Fruit fly (Drosophila melanogaster): ENCODE data around the gene Cap-D3.

The Cap-D3 gene

DNA sequence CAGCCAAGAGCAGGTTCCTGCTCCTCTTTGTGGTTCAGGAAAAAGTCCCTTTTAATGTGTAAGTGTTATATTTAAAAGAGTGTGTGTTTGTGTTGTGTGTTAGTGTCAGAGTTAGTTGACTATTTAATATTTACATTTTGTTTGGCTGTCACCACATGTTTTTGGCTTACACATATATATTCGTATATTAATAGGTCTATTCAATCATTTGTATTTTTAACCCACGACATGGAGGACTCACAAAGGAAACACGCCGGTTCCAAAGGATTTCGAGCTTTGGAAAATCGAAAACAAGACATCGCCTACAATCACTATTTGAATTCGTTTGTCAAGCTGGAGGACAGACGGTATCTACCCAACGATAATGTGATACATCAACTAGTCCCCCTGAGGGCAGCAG, 28.0 kb downstream of the Cap-D3 start, which contains the start of the genes CG14013 and CG14017:
Gene CG14013, minus strand, starts transcription at position 101 of the 400 bp plus-strand sequence.
Gene CG14017, plus strand, starts transcription at position 148 of the 400 bp plus-strand sequence.
- TF ChIP-seq CG12768 (GFP tag; optimal IDR thresholded peaks at IDR 0.05), result no peak
- no peak for TF ChIP-seq cic (GFP tag; optimal IDR thresholded peaks at IDR 0.05)

DNA sequence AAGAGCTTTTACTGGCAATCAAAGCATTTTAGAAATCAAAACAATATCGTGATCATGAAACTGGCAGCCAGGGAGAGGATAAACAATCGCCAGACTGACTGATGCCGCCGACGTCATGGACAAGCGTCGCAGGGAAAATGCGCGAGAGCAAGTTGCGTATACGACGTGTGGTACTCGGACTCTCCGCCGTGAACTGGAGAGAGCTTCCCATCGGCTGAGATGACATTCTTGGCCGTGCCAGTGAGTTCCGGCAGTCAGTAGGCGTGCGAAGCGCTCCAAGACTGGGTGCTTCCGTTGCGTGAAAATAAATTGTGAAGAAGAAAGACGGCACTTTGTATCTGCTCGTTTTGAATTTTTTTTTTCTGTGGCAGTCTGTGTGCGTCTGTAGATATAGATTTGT, 29.1 kb downstream of the Cap-D3 start, which contains the start of gene GluRIIA:
Gene GluRIIA, plus strand, starts transcription at position 255 of the 400 bp plus-strand sequence.
- TF ChIP-seq ovo (GFP tag; optimal IDR thresholded peaks at IDR 0.05) (no peak), CG7045 (GFP tag; optimal IDR thresholded peaks at IDR 0.05) (no peak)

DNA sequence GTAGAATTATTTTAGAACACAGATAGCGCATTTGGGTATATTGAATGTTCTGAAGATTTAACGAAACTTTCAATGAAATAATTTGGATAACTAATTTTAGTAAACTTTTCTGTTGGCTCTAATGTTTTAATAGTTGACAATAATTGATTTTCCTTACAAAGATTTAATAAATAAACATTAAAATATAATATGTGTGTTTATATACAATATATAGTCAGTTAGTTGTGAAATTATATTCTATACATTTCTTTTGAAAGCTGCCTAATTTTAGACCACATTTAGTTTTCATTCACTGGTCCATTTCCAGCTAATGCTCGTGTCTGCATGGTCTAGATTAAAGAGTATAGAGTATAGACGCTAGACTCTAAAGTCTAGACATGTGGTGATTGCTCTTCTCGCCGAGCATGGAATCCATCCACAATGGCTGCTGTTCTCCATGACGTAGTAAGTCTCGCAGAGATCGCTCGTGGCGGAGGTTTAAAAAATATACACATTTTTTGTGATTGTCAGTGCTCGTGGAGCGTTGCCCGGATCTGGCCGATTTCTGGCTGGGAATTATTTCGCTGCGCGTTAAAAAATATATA, 33.2 kb downstream of the Cap-D3 start, which contains the start of gene GluRIIB:
Gene GluRIIB, plus strand, starts transcription at position 534 of the 584 bp plus-strand sequence.
- TF ChIP-seq Hr96 (GFP tag; optimal IDR thresholded peaks at IDR 0.05) (no peak), CG7101 (tag; optimal IDR thresholded peaks at IDR 0.05) (no peak), Clk (GFP tag; optimal IDR thresholded peaks at IDR 0.05) (no peak), ovo (GFP tag; optimal IDR thresholded peaks at IDR 0.05) (no peak), CG12768 (GFP tag; optimal IDR thresholded peaks at IDR 0.05) (no peak), CG11617 (GFP tag; optimal IDR thresholded peaks at IDR 0.05) (no peak), cnc (optimal IDR thresholded peaks at IDR 0.05) (no peak), bab1 (GFP tag; optimal IDR thresholded peaks at IDR 0.05) (no peak), toe (GFP tag; optimal IDR thresholded peaks at IDR 0.05) (no peak), kay (GFP tag; ENCODE audit: borderline replicate concordance) (no peak), CG7045 (GFP tag; optimal IDR thresholded peaks at IDR 0.05) (no peak), Crg-1 (GFP tag; optimal IDR thresholded peaks at IDR 0.05) (no peak), CG33017 (tag; optimal IDR thresholded peaks at IDR 0.05) (no peak), pad (GFP tag; optimal IDR thresholded peaks at IDR 0.05) (no peak), Mnt (GFP tag; optimal IDR thresholded peaks at IDR 0.05) (no peak), CG14711 (tag; optimal IDR thresholded peaks at IDR 0.05) (no peak), cic (GFP tag; optimal IDR thresholded peaks at IDR 0.05) (no peak), CG5204 (GFP tag; optimal IDR thresholded peaks at IDR 0.05) (no peak)

DNA sequence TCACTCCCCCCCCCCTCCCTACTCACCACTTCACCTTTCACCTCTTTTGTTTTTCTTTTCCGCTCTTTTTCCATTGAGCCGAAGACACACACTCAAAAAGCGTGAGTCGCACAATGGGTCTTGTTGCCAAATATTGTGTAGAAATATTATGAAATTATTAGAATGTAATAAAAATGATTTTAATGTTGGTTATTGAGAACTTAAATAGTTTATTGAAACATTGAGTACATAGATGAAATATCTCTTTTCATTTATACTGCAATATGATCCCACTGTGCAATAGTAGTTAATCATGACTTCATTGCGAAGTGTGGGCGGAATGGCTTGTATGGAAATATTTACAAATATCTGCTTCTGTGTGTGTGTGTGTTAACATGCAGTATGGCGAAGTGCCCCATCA, 41.4 kb downstream of the Cap-D3 start:
- TF ChIP-seq CG5204 (GFP tag; optimal IDR thresholded peaks at IDR 0.05), result no peak
- peak; percentile 11 for TF ChIP-seq CG14711 (tag; optimal IDR thresholded peaks at IDR 0.05)
- TF ChIP-seq ovo (GFP tag; optimal IDR thresholded peaks at IDR 0.05), result no peak
- TF ChIP-seq Hr96 (GFP tag; optimal IDR thresholded peaks at IDR 0.05), result no peak
- TF ChIP-seq toe (GFP tag; optimal IDR thresholded peaks at IDR 0.05), result no peak
- no peak for TF ChIP-seq tj (GFP tag; optimal IDR thresholded peaks at IDR 0.05)

DNA sequence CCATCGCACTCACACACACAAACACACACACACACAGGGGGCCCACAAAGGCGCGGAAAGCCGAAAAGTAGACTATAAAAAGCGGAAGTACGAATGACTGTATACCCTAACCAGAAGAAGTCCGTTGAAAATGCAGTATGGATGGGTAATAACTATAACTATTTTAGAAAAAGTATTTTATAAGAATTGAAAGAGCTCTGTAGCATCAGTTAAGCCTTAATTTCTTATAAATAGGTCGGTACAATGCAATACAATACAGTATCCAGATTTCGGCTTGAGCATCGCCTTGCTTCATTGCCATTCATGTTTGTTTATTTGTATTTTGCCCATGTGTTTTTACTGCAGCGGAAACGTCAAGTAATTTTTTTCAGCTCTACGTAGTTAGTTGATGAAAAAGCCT, 43.8 kb downstream of the Cap-D3 start:
- TF ChIP-seq Hr96 (GFP tag; optimal IDR thresholded peaks at IDR 0.05), result no peak
- no peak for TF ChIP-seq bab1 (GFP tag; optimal IDR thresholded peaks at IDR 0.05)
- no peak for TF ChIP-seq cic (GFP tag; optimal IDR thresholded peaks at IDR 0.05)
- TF ChIP-seq CG14711 (tag; optimal IDR thresholded peaks at IDR 0.05), result no peak
- TF ChIP-seq CG1620 (GFP tag; optimal IDR thresholded peaks at IDR 0.05), result no peak
- no peak for TF ChIP-seq Clk (GFP tag; optimal IDR thresholded peaks at IDR 0.05)
- no peak for TF ChIP-seq CG12768 (GFP tag; optimal IDR thresholded peaks at IDR 0.05)
- no peak for TF ChIP-seq Mnt (GFP tag; optimal IDR thresholded peaks at IDR 0.05)
- no peak for TF ChIP-seq CG5204 (GFP tag; optimal IDR thresholded peaks at IDR 0.05)
- TF ChIP-seq cnc (optimal IDR thresholded peaks at IDR 0.05), result no peak
- no peak for TF ChIP-seq kay (GFP tag; ENCODE audit: borderline replicate concordance)
- TF ChIP-seq CG33017 (tag; optimal IDR thresholded peaks at IDR 0.05), result no peak
- no peak for TF ChIP-seq tj (GFP tag; optimal IDR thresholded peaks at IDR 0.05)
- no peak for TF ChIP-seq CG11617 (GFP tag; optimal IDR thresholded peaks at IDR 0.05)

DNA sequence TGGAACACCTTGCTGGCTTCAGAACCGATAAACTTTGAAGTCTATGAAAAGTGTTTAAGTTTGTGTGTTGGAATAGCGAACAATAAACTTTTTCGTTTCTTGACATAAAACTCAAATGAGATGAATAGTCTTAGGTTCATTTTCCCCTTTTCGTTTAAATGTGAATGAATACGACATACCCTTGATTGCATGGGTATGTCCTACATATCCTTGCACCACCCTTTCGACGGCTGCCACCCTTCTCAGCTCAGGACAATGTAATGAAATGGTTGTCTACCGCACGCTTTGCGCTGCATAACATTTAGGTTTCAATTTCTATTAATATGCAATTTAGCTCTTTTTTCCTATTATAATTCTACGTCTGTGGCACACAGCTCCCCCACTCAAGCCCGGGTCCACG, 55.3 kb downstream of the Cap-D3 start, which contains the start of gene CG14011:
Gene CG14011, minus strand, starts transcription at position 101 of the 400 bp plus-strand sequence.
- TF ChIP-seq CG7101 (tag; optimal IDR thresholded peaks at IDR 0.05) (no peak), Hr96 (GFP tag; optimal IDR thresholded peaks at IDR 0.05) (no peak), ovo (GFP tag; optimal IDR thresholded peaks at IDR 0.05) (no peak), CG33017 (tag; optimal IDR thresholded peaks at IDR 0.05) (no peak), Mnt (GFP tag; optimal IDR thresholded peaks at IDR 0.05) (no peak), kay (GFP tag; ENCODE audit: borderline replicate concordance) (no peak), CG5204 (GFP tag; optimal IDR thresholded peaks at IDR 0.05) (no peak), bab1 (GFP tag; optimal IDR thresholded peaks at IDR 0.05) (no peak)

Data from whole organism, adult.